Worm (Caenorhabditis elegans): ENCODE results near the gene srj-38.

Gene srj-38

DNA sequence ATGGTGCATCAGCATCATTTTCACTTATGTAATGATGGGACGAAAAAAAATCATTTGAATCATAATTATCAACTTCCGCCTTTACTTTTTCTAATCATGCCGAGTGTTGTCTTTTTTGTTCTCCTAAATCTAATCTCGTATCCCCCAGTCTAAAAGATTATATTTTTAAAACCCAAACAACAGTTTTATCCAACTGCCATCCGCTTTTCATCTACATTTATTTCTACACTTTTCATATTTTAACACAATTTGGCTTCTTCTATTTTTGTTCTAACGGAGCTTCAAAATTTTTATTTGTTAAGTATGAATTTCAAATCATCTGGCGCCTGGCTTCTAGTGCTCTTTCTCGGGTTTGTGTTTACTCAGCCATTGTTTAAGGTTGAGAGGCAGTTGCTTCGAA is 32.0 kb downstream of the srj-38 start, which contains the start of gene K09C6.3:
TSS of gene K09C6.3 (plus strand) at position 301 of the 400 bp plus-strand sequence.
- TF ChIP-seq vab-15 (tag; optimal IDR thresholded peaks at IDR 0.05): no peak
- TF ChIP-seq rnt-1 (tag; optimal IDR thresholded peaks at IDR 0.05): no peak
- TF ChIP-seq lin-15B (tag; optimal IDR thresholded peaks at IDR 0.05): no peak
- no peak for TF ChIP-seq zip-4 (GFP tag; optimal IDR thresholded peaks at IDR 0.05)
- TF ChIP-seq jun-1 (tag; optimal IDR thresholded peaks at IDR 0.05): no peak
- no peak for TF ChIP-seq F16B12.6 (tag; optimal IDR thresholded peaks at IDR 0.05)
- TF ChIP-seq tbx-2 (tag; optimal IDR thresholded peaks at IDR 0.05): no peak
- no peak for TF ChIP-seq dpl-1 (GFP tag; optimal IDR thresholded peaks at IDR 0.05)
- TF ChIP-seq fos-1 (tag; optimal IDR thresholded peaks at IDR 0.05): no peak
- no peak for TF ChIP-seq fkh-4 (tag; optimal IDR thresholded peaks at IDR 0.05; ENCODE audit: borderline replicate concordance)
- no peak for TF ChIP-seq ama-1 (optimal IDR thresholded peaks at IDR 0.05)
- no peak for TF ChIP-seq sox-4 (tag; optimal IDR thresholded peaks at IDR 0.05)
- TF ChIP-seq lsy-2 (tag; optimal IDR thresholded peaks at IDR 0.05): no peak
- TF ChIP-seq nhr-84 (tag; optimal IDR thresholded peaks at IDR 0.05): no peak
- TF ChIP-seq nhr-28 (tag; optimal IDR thresholded peaks at IDR 0.05): no peak
- TF ChIP-seq snpc-4 (tag; optimal IDR thresholded peaks at IDR 0.05): no peak
- no peak for TF ChIP-seq grh-1 (GFP tag; IDR thresholded peaks at IDR 0.05)
- TF ChIP-seq hlh-17 (GFP tag; optimal IDR thresholded peaks at IDR 0.05; ENCODE audit: borderline replicate concordance): no peak
- no peak for TF ChIP-seq lin-13 (GFP tag; optimal IDR thresholded peaks at IDR 0.05)
- no peak for TF ChIP-seq mep-1 (tag; optimal IDR thresholded peaks at IDR 0.05)

DNA sequence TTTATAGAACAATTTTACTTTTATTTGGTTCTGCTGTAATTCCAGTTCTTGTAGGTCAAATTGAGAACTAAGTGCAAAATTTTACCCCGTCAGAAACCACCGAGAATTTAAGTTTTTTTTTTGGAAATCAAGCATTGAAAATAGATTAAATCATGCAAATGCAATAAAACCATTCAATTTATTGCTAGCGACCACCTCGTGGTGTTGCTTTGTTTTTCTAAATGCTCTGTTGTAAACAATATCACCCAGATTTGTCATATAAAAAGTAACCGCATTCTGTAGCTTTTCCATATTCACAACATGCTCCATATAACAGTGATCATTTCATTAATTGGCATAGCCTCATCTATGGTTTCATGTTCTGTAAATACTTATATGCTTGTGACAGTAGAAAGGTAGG is 34.7 kb downstream of the srj-38 start, which contains the start of gene srbc-12:
TSS of gene srbc-12 (plus strand) at position 301 of the 400 bp plus-strand sequence.
- TF ChIP-seq unc-130 (tag; optimal IDR thresholded peaks at IDR 0.05) (no peak), lin-15B (tag; optimal IDR thresholded peaks at IDR 0.05) (no peak), mdl-1 (tag; optimal IDR thresholded peaks at IDR 0.05) (no peak), swsn-7 (tag; optimal IDR thresholded peaks at IDR 0.05) (no peak), grh-1 (GFP tag; IDR thresholded peaks at IDR 0.05) (no peak), nhr-12 (tag; optimal IDR thresholded peaks at IDR 0.05) (no peak), nhr-19 (GFP tag; conservative IDR thresholded peaks at IDR 0.05) (no peak), fkh-10 (GFP tag; optimal IDR thresholded peaks at IDR 0.05) (no peak), nhr-11 (tag; optimal IDR thresholded peaks at IDR 0.05) (no peak)

ce11 chrV:849042-849441 is 35.2 kb downstream of the srj-38 start:
- TF ChIP-seq F16B12.6 (tag; optimal IDR thresholded peaks at IDR 0.05): no peak
- no peak for TF ChIP-seq fkh-4 (tag; optimal IDR thresholded peaks at IDR 0.05; ENCODE audit: borderline replicate concordance)
- no peak for TF ChIP-seq nhr-47 (tag; optimal IDR thresholded peaks at IDR 0.05)
- TF ChIP-seq C16A3.4 (tag; optimal IDR thresholded peaks at IDR 0.05): no peak
- no peak for TF ChIP-seq ceh-8 (GFP tag; optimal IDR thresholded peaks at IDR 0.05)
- TF ChIP-seq mep-1 (tag; optimal IDR thresholded peaks at IDR 0.05): no peak
- no peak for TF ChIP-seq egl-13 (tag; optimal IDR thresholded peaks at IDR 0.05)
- no peak for TF ChIP-seq alr-1 (tag; optimal IDR thresholded peaks at IDR 0.05; ENCODE audit: borderline replicate concordance)
- peak; percentile 52 for TF ChIP-seq nhr-85 (tag)
- no peak for TF ChIP-seq nhr-90 (tag; optimal IDR thresholded peaks at IDR 0.05; ENCODE audit: poor library complexity)
- TF ChIP-seq efl-1 (optimal IDR thresholded peaks at IDR 0.05): no peak
- peak in 1 of 2 experiments; percentile 56 for TF ChIP-seq efl-1 (GFP tag; optimal IDR thresholded peaks at IDR 0.05 in 1 of 2)
- TF ChIP-seq ceh-88 (GFP tag; IDR thresholded peaks at IDR 0.05): no peak

DNA sequence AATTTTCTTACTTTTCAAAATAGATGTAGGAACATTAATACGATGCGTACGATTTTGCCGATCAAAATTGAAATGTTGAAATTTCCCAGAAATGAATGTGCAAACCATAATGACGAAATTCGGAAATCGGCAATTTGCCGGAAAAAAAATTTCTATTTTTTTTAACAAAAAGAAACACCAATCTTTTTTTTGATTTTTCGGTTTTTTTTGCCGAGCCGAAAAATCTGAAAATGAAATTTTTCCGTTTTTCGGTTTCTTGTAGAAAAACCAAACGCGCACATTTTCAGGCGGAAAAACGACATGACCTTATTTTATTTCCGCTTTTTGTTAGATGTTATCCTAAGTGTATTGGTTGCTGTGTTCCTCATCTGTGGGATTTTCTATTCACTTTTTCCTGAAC is 36.7 kb downstream of the srj-38 start, which contains the start of gene srbc-13:
TSS of gene srbc-13 (plus strand) at position 301 of the 400 bp plus-strand sequence.
- TF ChIP-seq efl-3 (GFP tag; optimal IDR thresholded peaks at IDR 0.05) (no peak), xbp-1 (tag; optimal IDR thresholded peaks at IDR 0.05) (no peak), pax-3 (tag; optimal IDR thresholded peaks at IDR 0.05) (no peak), sox-4 (tag; optimal IDR thresholded peaks at IDR 0.05) (no peak), C34B4.2 (tag; optimal IDR thresholded peaks at IDR 0.05) (no peak), mab-9 (GFP tag; IDR thresholded peaks at IDR 0.05) (no peak), swsn-7 (tag; optimal IDR thresholded peaks at IDR 0.05) (no peak), ztf-11 (tag; optimal IDR thresholded peaks at IDR 0.05) (no peak), zip-4 (GFP tag; optimal IDR thresholded peaks at IDR 0.05) (no peak), ceh-82 (tag; optimal IDR thresholded peaks at IDR 0.05) (no peak), pag-3 (tag; optimal IDR thresholded peaks at IDR 0.05; ENCODE audit: borderline replicate concordance, insufficient read depth) (no peak), aha-1 (tag; optimal IDR thresholded peaks at IDR 0.05) (no peak), pqm-1 (tag; optimal IDR thresholded peaks at IDR 0.05) (no peak), mdl-1 (tag; optimal IDR thresholded peaks at IDR 0.05) (no peak), nhr-90 (tag; optimal IDR thresholded peaks at IDR 0.05; ENCODE audit: poor library complexity) (no peak), aly-2 (tag; optimal IDR thresholded peaks at IDR 0.05) (no peak), dsc-1 (tag; optimal IDR thresholded peaks at IDR 0.05) (no peak)

All from whole organism, L1 larva.